Fruit fly (Drosophila melanogaster): ENCODE measurements around the gene SA1.

dm6 chr2L:6960165-6960564 is 9.9 kb downstream of the SA1 start, which contains the start of the genes Atac1 and Hmgcl:
- TF ChIP-seq pan (optimal IDR thresholded peaks at IDR 0.05) (no peak), rgr (GFP tag; optimal IDR thresholded peaks at IDR 0.05) (no peak), psq (GFP tag; optimal IDR thresholded peaks at IDR 0.05) (no peak), sv (GFP tag; optimal IDR thresholded peaks at IDR 0.05) (no peak), Hr83 (GFP tag; optimal IDR thresholded peaks at IDR 0.05; ENCODE audit: poor library complexity, severe bottlenecking) (no peak), lola (GFP tag; optimal IDR thresholded peaks at IDR 0.05) (no peak), Abd-B (GFP tag; optimal IDR thresholded peaks at IDR 0.05) (no peak)

Measured in whole organism, wandering third instar larva.